Fruit fly (Drosophila melanogaster): ENCODE results near the gene 14-3-3epsilon.
A peak's percentile ranks its signal among the peaks of the same experiment; 100 is the strongest.

14-3-3epsilon gene

DNA sequence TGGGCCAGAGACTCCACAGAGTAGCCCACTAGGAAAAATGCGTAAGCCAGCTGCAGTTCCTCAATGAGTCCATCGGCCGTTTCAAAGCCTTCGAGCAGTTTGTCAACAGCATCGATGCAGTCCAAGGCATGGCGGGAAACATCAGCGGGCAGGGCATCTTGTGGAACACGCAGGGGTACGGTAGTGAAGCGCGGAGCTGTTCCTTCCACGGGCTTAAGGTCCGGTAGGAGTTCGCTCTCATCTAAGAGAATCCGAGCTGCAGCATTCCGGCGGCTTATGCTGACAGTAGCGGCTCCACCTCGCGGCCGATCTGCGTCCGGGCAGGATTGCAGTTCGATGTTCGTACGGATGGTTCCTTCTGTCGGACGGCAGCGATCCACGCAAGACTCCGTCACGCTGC lies 9.5 kb downstream of the 14-3-3epsilon start:
- TF ChIP-seq CG8478 (optimal IDR thresholded peaks at IDR 0.05) (no peak), CTCF (optimal IDR thresholded peaks at IDR 0.05) (no peak)

DNA sequence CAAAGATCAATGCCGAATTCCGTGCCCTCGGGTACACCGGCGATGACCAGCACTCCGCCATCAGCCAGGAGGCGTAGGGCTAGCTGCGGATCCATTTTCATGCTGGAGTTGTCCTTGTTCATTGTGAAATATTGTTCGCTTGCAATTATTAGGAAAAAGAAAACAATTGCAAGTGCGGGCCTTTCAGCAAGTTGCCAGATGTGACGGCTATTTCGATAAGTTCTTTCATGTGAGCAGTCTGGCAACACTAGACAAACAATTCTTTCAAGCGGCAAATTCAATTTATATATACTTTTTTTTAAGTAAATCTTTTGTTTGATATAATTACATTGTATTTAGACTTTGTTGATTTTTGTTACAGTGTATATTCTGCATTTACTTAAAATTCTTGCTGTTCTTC lies 10.2 kb downstream of the 14-3-3epsilon start, which contains the start of gene CG12320:
TSS of gene CG12320 (minus strand) at position 157 of the 400 bp plus-strand sequence.
- TF ChIP-seq CG8478 (optimal IDR thresholded peaks at IDR 0.05) (no peak), CTCF (optimal IDR thresholded peaks at IDR 0.05) (peak in 1 of 2 experiments; percentile 8)

DNA sequence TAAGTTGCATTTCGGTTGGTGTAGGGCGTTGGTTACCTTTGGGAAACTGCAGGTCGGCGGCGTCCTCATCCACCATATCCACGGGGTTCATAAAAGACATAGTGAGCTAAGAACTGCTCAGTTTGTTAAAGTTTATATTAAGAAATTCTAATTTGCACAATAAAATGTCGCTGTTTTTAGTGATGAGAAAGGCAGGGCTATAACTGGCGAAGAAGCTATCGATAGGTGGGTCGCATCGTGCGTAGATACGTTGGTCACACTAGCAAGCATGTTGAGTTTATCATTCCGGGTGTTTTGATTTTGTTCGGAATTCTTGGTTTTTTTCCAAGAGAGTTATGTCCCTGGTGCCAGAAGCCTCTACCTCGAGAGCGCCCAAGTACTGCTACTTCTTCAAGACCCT lies 12.9 kb downstream of the 14-3-3epsilon start, which contains the start of the genes Ada2a, Polr2D, Tgs1 and moi:
TSS of gene Ada2a (minus strand) at position 207 of the 400 bp plus-strand sequence.
TSS of gene Polr2D (minus strand) at position 207 of the 400 bp plus-strand sequence.
TSS of gene Tgs1 (plus strand) at position 250 of the 400 bp plus-strand sequence.
TSS of gene moi (plus strand) at position 250 of the 400 bp plus-strand sequence.
- TF ChIP-seq CTCF (optimal IDR thresholded peaks at IDR 0.05) = peak; percentile 1 to 28
- no peak for TF ChIP-seq CG8478 (optimal IDR thresholded peaks at IDR 0.05)

DNA sequence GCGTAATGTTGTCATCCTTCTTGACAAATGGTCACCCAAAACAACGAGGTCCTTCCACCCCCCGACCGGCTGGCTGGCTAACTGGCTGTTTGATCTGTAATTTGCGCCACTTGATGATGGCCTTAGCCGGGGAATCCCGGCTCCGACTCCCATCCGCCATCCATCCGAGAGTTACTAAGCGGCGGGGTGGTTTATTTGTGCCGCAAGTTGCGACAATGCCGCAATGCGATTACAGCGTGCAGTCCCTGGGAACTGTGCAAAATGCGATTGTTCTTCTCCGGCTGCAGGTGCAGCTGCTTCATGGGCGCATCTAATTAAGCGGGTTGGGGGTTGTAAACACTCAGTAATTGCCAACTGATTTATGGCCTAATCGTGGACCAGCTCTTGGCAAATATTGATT lies 17.7 kb downstream of the 14-3-3epsilon start:
- TF ChIP-seq CTCF (optimal IDR thresholded peaks at IDR 0.05) = no peak
- no peak for TF ChIP-seq CG8478 (optimal IDR thresholded peaks at IDR 0.05)

DNA sequence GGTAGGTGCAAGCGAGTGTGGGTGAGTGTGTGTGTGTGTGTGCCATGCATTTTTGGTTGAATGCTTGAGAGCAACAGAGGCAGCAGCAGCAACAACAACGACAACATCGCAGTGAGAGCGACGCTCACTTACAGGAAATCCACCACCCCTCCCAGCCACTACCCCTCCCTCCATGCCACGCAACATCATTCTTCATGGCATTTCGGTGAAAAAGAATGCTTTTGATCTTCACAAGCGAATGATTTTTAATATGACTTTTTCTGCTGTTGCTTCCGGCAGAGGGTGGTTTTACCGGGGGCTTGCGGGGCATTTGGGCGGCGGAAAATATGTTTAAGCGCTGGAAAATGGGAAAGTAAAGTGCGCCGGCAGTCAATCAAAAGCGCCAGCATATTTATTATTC lies 19.3 kb downstream of the 14-3-3epsilon start:
- TF ChIP-seq CG8478 (optimal IDR thresholded peaks at IDR 0.05) = no peak
- TF ChIP-seq CTCF (optimal IDR thresholded peaks at IDR 0.05) = no peak

DNA sequence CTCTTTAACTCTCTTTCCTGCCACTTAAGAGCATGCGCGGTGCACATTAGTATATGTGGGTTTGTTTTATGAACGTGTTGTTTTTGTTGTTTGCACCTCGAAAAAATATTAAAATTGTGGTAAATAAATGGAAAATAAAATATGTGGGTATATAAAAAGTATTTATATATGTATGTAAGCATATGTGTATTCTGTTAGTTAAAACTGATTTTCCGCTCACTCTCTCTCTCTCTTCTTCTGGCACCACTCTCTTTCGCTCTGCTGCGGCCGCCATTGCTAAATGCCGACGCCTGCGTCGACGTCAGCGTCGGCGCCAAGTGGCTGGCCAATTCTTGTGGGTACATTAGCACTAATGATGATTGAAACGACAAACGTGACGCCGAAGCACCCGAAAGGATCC lies 22.9 kb downstream of the 14-3-3epsilon start:
- TF ChIP-seq CG8478 (optimal IDR thresholded peaks at IDR 0.05) = no peak
- no peak for TF ChIP-seq CTCF (optimal IDR thresholded peaks at IDR 0.05)

DNA sequence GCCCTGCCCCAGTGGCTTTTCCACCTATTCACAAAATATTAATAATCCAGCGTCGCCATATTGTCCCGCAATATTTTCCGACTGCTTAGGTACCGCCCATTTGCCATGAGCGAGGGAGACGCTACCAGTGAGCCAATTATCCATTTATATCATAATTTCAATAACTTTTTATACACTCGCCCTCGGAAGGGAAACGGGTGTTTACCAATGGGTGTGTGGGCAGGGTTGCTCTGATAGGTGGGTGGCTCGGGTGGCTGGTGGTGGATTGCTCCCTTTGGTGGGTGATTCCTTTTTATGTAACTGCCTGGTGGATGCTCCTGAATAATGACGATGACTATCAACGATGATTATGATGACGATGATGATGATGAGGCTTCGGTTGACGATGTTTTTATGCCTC lies 24.3 kb downstream of the 14-3-3epsilon start:
- TF ChIP-seq CG8478 (optimal IDR thresholded peaks at IDR 0.05) (no peak), CTCF (optimal IDR thresholded peaks at IDR 0.05) (no peak)

DNA sequence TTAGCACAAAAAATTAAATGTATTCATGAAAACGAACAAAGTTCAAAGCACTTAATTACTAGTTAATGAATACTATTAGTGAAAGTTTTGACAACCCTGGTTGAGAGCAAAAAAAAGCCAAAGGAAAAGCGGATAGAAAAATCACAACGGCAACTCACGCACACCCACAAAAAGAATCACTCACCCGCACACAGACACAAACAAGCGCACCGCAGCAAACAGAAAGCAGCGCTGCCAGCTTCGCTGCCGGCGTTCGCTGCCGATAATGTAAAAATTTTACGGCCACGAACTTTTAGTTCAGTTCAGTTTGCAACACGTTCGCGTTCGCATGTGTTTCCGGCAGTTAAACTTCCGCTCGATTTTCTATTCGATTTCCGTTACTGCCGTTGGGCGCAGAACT lies 25.2 kb downstream of the 14-3-3epsilon start, which contains the start of gene CG18599:
TSS of gene CG18599 (plus strand) at position 301 of the 400 bp plus-strand sequence.
- no peak for TF ChIP-seq CG8478 (optimal IDR thresholded peaks at IDR 0.05)
- no peak for TF ChIP-seq CTCF (optimal IDR thresholded peaks at IDR 0.05)

DNA sequence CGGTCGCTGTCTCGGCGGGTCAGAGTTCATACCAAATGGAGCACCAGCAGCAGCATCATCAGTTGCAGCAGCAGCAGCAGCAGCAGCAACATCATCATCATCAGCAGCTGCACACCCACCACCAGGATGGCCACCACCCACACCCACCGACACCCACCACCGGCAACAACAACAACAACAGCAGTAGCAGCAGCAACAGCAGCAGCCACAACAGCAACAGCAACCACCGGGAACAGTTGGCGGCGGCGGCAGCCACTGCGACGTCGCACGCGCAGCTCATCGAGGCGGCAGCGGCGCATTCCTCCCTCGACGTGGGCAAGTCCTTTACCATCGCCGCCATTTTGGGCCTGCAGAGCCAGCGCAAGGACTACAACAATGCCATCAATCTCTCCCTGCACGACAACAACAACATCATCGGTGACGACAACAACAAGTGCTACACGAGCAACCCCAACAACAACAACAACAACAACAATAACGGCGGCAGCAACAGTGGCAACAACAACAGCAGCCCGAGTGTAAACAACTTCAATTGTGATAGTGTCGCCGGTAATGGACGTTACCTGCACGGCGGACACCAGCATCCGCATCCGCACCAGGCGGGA lies 27.5 kb downstream of the 14-3-3epsilon start:
- no peak for TF ChIP-seq CTCF (optimal IDR thresholded peaks at IDR 0.05)

DNA sequence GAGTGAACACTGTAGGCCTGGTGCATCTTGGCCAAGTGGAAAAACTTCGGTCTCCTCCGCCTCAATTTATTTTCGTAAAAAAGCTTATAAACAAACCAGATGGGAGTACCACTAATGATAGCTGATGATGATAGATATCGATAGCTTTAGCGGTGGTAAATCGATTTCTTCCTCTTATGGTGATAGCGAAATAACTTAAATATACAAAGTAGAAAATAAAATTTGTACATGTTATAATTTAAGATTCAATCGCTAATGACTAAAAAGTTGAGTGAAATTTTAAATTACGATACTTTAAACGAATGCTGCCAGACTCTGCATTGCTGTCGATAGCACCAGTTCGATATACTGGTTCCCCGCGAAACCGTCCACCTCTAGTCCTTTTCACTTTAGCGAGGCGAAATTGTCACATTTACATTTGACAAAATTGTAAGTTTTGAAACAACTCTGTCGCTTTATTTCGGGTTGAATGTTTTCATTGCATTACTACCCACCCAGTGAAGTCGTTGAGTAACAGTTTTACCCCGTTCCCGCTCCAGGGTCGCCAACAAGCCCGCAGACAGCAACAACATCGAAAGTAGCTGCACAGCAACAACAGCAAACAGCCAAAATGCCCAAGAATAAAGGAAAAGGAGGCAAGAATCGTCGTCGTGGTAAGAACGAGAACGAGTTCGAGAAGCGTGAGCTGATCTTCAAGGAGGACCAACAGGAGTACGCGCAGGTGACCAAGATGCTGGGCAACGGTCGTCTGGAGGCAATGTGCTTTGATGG lies 32.2 kb downstream of the 14-3-3epsilon start, which contains the start of the genes Vps39 and eIF1A:
TSS of gene Vps39 (minus strand) at position 119 of the 771 bp plus-strand sequence.
TSS of gene eIF1A (plus strand) at position 338 of the 771 bp plus-strand sequence.
- TF ChIP-seq CTCF (optimal IDR thresholded peaks at IDR 0.05) = no peak
- no peak for TF ChIP-seq CG8478 (optimal IDR thresholded peaks at IDR 0.05)

DNA sequence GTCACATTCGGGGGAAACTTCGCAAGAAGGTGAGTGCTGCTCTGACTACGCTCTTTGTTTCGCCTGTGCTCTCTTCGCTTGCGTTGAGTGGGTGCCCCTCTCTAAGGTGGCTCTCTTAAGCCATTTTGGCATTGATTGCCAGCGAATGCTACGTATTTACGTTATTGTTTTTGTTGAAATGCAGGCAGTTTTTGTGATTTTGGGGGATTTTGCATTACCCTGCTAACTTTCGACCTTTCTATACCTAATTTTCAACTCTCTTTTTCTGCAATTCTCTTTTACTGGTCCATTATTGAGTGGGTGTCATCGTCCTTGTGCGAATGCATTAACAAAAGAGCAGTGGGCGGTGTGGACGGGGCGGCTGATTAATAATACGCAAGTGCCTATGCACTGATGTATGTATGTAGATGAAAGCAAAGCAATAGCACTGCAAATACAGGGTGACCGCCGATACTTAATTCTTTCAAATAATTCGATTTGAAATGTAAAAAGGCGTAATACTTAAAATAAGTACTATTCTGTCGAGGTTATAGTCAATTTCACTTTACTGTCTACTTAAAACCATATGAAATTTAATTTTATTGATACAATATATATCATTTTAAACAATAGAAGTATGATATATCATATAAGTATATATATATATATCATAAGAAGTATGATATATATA lies 32.9 kb downstream of the 14-3-3epsilon start:
- TF ChIP-seq CG8478 (optimal IDR thresholded peaks at IDR 0.05) (no peak), CTCF (optimal IDR thresholded peaks at IDR 0.05) (no peak)

DNA sequence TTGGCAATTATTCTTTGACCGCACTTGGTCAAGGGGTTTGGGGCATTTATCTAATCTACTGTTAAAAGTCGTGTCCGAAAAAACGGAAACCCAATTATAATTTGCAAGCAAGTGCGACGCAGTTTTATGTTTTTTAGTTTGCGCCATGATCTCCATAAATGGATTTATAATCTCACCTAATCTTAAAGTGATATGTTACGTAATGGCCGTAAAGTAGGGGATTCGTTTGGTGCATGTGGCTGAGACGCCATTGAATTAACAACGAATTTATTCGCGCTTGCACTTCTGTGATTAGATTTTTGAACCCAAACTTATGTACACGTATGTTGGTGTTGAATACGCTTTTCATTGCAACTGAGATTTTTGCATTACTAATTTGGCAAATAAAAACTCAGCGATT lies 34.4 kb downstream of the 14-3-3epsilon start:
- TF ChIP-seq CTCF (optimal IDR thresholded peaks at IDR 0.05) (no peak), CG8478 (optimal IDR thresholded peaks at IDR 0.05) (no peak)

DNA sequence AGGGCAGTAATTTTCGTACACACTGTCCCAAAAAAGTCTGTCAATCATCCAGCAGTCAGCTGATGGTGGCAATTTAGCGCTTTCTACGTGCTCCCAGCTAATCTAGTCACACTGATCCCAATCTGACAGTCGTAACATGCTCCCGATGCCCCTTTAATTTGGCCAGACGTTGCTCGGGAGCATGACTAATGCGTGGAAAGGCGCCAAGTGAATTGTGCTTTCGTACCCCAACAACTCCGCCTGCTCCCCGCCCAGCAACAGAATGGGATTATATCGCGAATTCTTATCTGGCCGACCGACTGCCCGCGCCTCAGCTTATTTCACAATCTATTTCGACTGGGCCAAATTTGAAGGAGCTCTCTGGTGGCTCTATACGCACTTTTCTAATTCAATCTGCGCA lies 35.1 kb downstream of the 14-3-3epsilon start:
- TF ChIP-seq CG8478 (optimal IDR thresholded peaks at IDR 0.05) (no peak), CTCF (optimal IDR thresholded peaks at IDR 0.05) (no peak)

DNA sequence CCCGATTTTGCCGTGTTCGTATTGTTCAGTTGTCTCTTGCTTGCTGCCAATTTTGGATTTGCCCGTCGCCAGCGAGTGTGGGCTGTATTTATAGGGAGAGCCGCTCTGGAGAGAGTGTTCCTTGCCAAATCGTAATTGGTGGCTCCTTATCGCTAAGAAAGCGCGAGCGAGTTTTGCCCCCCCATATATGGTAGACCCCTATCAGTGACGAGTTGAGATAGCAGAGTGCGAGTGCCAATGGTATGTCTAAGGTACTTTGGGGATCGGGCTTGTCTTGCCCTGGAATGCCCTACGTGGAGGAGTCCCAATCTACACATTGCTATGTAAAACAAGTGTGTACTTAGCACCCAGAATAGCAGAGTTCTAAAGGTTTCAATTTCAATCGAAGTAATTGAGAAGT lies 37.2 kb downstream of the 14-3-3epsilon start, which contains the start of gene CG7142:
TSS of gene CG7142 (minus strand) at position 29 of the 400 bp plus-strand sequence.
- TF ChIP-seq CTCF (optimal IDR thresholded peaks at IDR 0.05) (no peak), CG8478 (optimal IDR thresholded peaks at IDR 0.05) (no peak)

DNA sequence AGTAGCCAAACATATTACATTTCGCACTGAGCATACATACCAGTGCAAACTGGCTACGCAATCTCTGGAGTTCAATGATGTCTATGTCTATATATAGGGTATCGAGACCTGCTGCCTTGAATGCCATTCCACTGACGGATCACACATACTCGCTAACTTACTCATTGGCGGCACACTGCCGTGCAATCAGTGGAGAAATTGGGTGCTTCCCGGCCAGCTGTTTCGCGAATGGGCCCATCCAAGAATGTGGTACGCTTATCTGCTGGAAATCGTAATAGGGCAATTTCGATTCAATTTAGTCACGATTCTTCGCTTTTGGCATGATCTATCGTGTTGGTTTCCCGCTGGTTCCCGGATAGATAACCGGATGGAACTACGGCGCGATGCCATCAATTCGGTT lies 37.8 kb downstream of the 14-3-3epsilon start:
- TF ChIP-seq CTCF (optimal IDR thresholded peaks at IDR 0.05) = no peak

Data from S2 (cell line).